Fruit fly (Drosophila melanogaster) whole organism, prepupa: ENCODE results near the gene Mps1.

ENCODE experiments used
- Blimp-1 ChIP-seq: fragments of 200-800 bp; sonication (Bioruptor generic); optimal IDR thresholded peaks from 3 replicates; lab custom pipeline; 2017; ENCODE audit warnings: missing biosample characterization, missing genetic modification characterization, mild to moderate bottlenecking, moderate library complexity, missing genetic modification reagents
- CG10669 ChIP-seq: fragments of 200-800 bp; sonication (Bioruptor generic); optimal IDR thresholded peaks from 3 replicates; lab custom pipeline; 2018; ENCODE audit warnings: missing biosample characterization, mild to moderate bottlenecking, missing genetic modification characterization, moderate library complexity
- CG11294 ChIP-seq: fragments of 200-800 bp; sonication (Bioruptor generic); IDR thresholded peaks from 2 replicates; pipeline ENCODE4 v1.3.6; 2022; ENCODE audit warnings: missing biosample characterization, missing genetic modification characterization
- CG11762 ChIP-seq: fragments of 200-800 bp; sonication (Bioruptor generic); optimal IDR thresholded peaks from 3 replicates; lab custom pipeline; 2016; ENCODE audit warnings: missing biosample characterization, missing genetic modification characterization; ENCODE audit not compliant: insufficient read depth
- CG11902 ChIP-seq: fragments of 200-800 bp; sonication (Bioruptor generic); optimal IDR thresholded peaks from 3 replicates; lab custom pipeline; 2016; ENCODE audit warnings: missing biosample characterization, missing genetic modification characterization
- CG1621 ChIP-seq: fragments of 200-800 bp; sonication (Bioruptor generic); optimal IDR thresholded peaks from 3 replicates; lab custom pipeline; 2018; ENCODE audit warnings: missing biosample characterization, mild to moderate bottlenecking, missing genetic modification characterization
- CG16779 ChIP-seq: fragments of 200-800 bp; sonication (Bioruptor generic); optimal IDR thresholded peaks from 3 replicates; lab custom pipeline; 2017; ENCODE audit warnings: missing biosample characterization, mild to moderate bottlenecking, missing genetic modification characterization
- CG3032 ChIP-seq: fragments of 200-800 bp; optimal IDR thresholded peaks from 2 replicates; lab custom pipeline; 2019; ENCODE audit warnings: missing biosample characterization, mild to moderate bottlenecking, missing genetic modification characterization, moderate library complexity
- CG32006 ChIP-seq: fragments of 200-800 bp; sonication (Bioruptor generic); optimal IDR thresholded peaks from 3 replicates; lab custom pipeline; 2017; ENCODE audit warnings: missing biosample characterization, mild to moderate bottlenecking, missing genetic modification characterization
- CG34406 ChIP-seq: fragments of 200-800 bp; sonication (Bioruptor generic); optimal IDR thresholded peaks from 3 replicates; lab custom pipeline; 2016; ENCODE audit warnings: missing biosample characterization, missing genetic modification characterization
- CG3919 ChIP-seq: fragments of 200-800 bp; sonication (Bioruptor generic); optimal IDR thresholded peaks from 3 replicates; lab custom pipeline; 2016; ENCODE audit warnings: missing biosample characterization, missing genetic modification characterization
- CG6163 ChIP-seq: fragments of 200-800 bp; sonication (Bioruptor generic); IDR thresholded peaks from 3 replicates; pipeline ENCODE4 v1.3.6; 2022; ENCODE audit warnings: missing biosample characterization, missing genetic modification characterization
- CG6276 ChIP-seq: fragments of 200-800 bp; sonication (Bioruptor generic); optimal IDR thresholded peaks from 2 replicates; lab custom pipeline; 2017; ENCODE audit warnings: missing biosample characterization, mild to moderate bottlenecking, missing genetic modification characterization
- CG6792 ChIP-seq: fragments of 200-800 bp; sonication (Bioruptor generic); optimal IDR thresholded peaks from 3 replicates; lab custom pipeline; 2016; ENCODE audit warnings: missing biosample characterization, missing genetic modification characterization
- CG6808 ChIP-seq: fragments of 200-800 bp; sonication (Bioruptor generic); optimal IDR thresholded peaks from 3 replicates; lab custom pipeline; 2017; ENCODE audit warnings: missing biosample characterization, missing genetic modification characterization, mild to moderate bottlenecking, moderate library complexity, missing genetic modification reagents
- CG6854 ChIP-seq: fragments of 200-800 bp; sonication (Bioruptor generic); optimal IDR thresholded peaks from 2 replicates; lab custom pipeline; 2017; ENCODE audit warnings: missing biosample characterization, mild to moderate bottlenecking, missing genetic modification characterization
- CG7368 ChIP-seq: fragments of 200-800 bp; sonication (Bioruptor generic); optimal IDR thresholded peaks from 3 replicates; lab custom pipeline; 2016; ENCODE audit warnings: missing biosample characterization, missing genetic modification characterization
- CG8319 ChIP-seq: fragments of 200-800 bp; sonication (Bioruptor generic); optimal IDR thresholded peaks from 3 replicates; lab custom pipeline; 2016; ENCODE audit warnings: missing biosample characterization, missing genetic modification characterization
- CG8632 ChIP-seq: fragments of 200-800 bp; sonication (Bioruptor generic); optimal IDR thresholded peaks from 3 replicates; lab custom pipeline; 2016; ENCODE audit warnings: missing biosample characterization, missing genetic modification characterization
- CG9139 ChIP-seq: fragments of 200-800 bp; sonication (Bioruptor generic); optimal IDR thresholded peaks from 3 replicates; lab custom pipeline; 2017; ENCODE audit warnings: missing biosample characterization, mild to moderate bottlenecking, missing genetic modification characterization
- Eip75B ChIP-seq: fragments of 200-800 bp; sonication (Bioruptor generic); optimal IDR thresholded peaks from 3 replicates; lab custom pipeline; 2016; ENCODE audit warnings: missing biosample characterization, missing genetic modification characterization
- Eip78C ChIP-seq: fragments of 200-800 bp; sonication (Bioruptor generic); peaks from one replicate; lab custom pipeline; 2016; ENCODE audit warnings: missing biosample characterization, missing genetic modification characterization
- Ets96B ChIP-seq: fragments of 200-800 bp; optimal IDR thresholded peaks from 2 replicates; lab custom pipeline; 2019; ENCODE audit warnings: missing biosample characterization, mild to moderate bottlenecking, missing genetic modification characterization, moderate library complexity
- Hr38 ChIP-seq: sonication (Bioruptor generic); optimal IDR thresholded peaks from 2 replicates; lab custom pipeline; 2016; ENCODE audit warnings: missing biosample characterization, missing genetic modification characterization
- Hr39 ChIP-seq: fragments of 200-800 bp; sonication (Bioruptor generic); optimal IDR thresholded peaks from 2 replicates; lab custom pipeline; 2016; ENCODE audit warnings: missing biosample characterization, missing genetic modification characterization
- Hr4 ChIP-seq: fragments of 200-800 bp; sonication (Bioruptor generic); optimal IDR thresholded peaks from 3 replicates; lab custom pipeline; 2016; ENCODE audit warnings: missing biosample characterization, missing genetic modification characterization
- Lpt ChIP-seq: fragments of 200-800 bp; sonication (Bioruptor generic); optimal IDR thresholded peaks from 3 replicates; lab custom pipeline; 2016; ENCODE audit warnings: missing biosample characterization, missing genetic modification characterization
- Met ChIP-seq: fragments of 200-800 bp; sonication (Bioruptor generic); optimal IDR thresholded peaks from 3 replicates; lab custom pipeline; 2016; ENCODE audit warnings: missing biosample characterization, missing genetic modification characterization
- OdsH ChIP-seq: fragments of 200-800 bp; sonication (Bioruptor generic); optimal IDR thresholded peaks from 3 replicates; lab custom pipeline; 2016; ENCODE audit warnings: missing biosample characterization, missing genetic modification characterization
- Sox102F ChIP-seq: fragments of 200-800 bp; sonication (Bioruptor generic); optimal IDR thresholded peaks from 2 replicates; lab custom pipeline; 2016; ENCODE audit warnings: missing biosample characterization, mild to moderate bottlenecking, missing genetic modification characterization
- Sox15 ChIP-seq: fragments of 200-800 bp; sonication (Bioruptor generic); optimal IDR thresholded peaks from 3 replicates; lab custom pipeline; 2016; ENCODE audit warnings: missing biosample characterization, missing genetic modification characterization
- achi ChIP-seq: fragments of 200-800 bp; sonication (Bioruptor generic); optimal IDR thresholded peaks from 3 replicates; lab custom pipeline; 2016; ENCODE audit warnings: missing biosample characterization, missing genetic modification characterization
- acj6 ChIP-seq: fragments of 200-800 bp; sonication (Bioruptor generic); optimal IDR thresholded peaks from 3 replicates; lab custom pipeline; 2016; ENCODE audit warnings: missing biosample characterization, missing genetic modification characterization
- cyc ChIP-seq: fragments of 200-800 bp; sonication (Bioruptor generic); optimal IDR thresholded peaks from 3 replicates; lab custom pipeline; 2016; ENCODE audit warnings: missing biosample characterization, missing genetic modification characterization
- dsx ChIP-seq: fragments of 200-800 bp; optimal IDR thresholded peaks from 3 replicates; lab custom pipeline; 2019; ENCODE audit warnings: missing biosample characterization, mild to moderate bottlenecking, missing genetic modification characterization, moderate library complexity; ENCODE audit not compliant: poor library complexity, severe bottlenecking
- eg ChIP-seq: fragments of 200-800 bp; sonication (Bioruptor generic); IDR thresholded peaks from 3 replicates; pipeline ENCODE4 v1.3.6; 2022; ENCODE audit warnings: missing biosample characterization, missing genetic modification characterization
- esn ChIP-seq: fragments of 200-800 bp; sonication (Bioruptor generic); optimal IDR thresholded peaks from 2 replicates; lab custom pipeline; 2016; ENCODE audit warnings: missing biosample characterization, mild to moderate bottlenecking, missing genetic modification characterization, moderate library complexity
- fd59A ChIP-seq: fragments of 200-800 bp; sonication (Bioruptor generic); optimal IDR thresholded peaks from 2 replicates; lab custom pipeline; 2017; ENCODE audit warnings: missing biosample characterization, mild to moderate bottlenecking, missing genetic modification characterization, missing genetic modification reagents
- fd85E ChIP-seq: fragments of 200-800 bp; sonication (Bioruptor generic); optimal IDR thresholded peaks from 3 replicates; lab custom pipeline; 2016; ENCODE audit warnings: missing biosample characterization, missing genetic modification characterization
- fkh ChIP-seq: fragments of 200-800 bp; sonication (Bioruptor generic); optimal IDR thresholded peaks from 3 replicates; lab custom pipeline; 2017; ENCODE audit warnings: missing biosample characterization, mild to moderate bottlenecking, missing genetic modification characterization, moderate library complexity
- net ChIP-seq: fragments of 200-800 bp; sonication (Bioruptor generic); optimal IDR thresholded peaks from 3 replicates; lab custom pipeline; 2016; ENCODE audit warnings: missing biosample characterization, missing genetic modification characterization
- pdm3 ChIP-seq: fragments of 200-800 bp; sonication (Bioruptor generic); optimal IDR thresholded peaks from 3 replicates; lab custom pipeline; 2016; ENCODE audit warnings: missing biosample characterization, missing genetic modification characterization
- salr ChIP-seq, 2 experiments: fragments of 200-800 bp; sonication (Bioruptor generic); optimal IDR thresholded peaks; 3 replicates each; lab custom pipeline; 2016 to 2018; ENCODE audit warnings: missing biosample characterization in 2 of 2, missing genetic modification characterization in 2 of 2, mild to moderate bottlenecking in 1 of 2
- spab ChIP-seq: fragments of 200-800 bp; sonication (Bioruptor generic); optimal IDR thresholded peaks from 2 replicates; lab custom pipeline; 2017; ENCODE audit warnings: missing biosample characterization, mild to moderate bottlenecking, missing genetic modification characterization, missing genetic modification reagents
- ss ChIP-seq, 2 experiments: fragments of 200-800 bp; sonication (Bioruptor generic); optimal IDR thresholded peaks; 2 replicates in 1 of 2; 3 replicates in 1 of 2; lab custom pipeline; 2017 to 2018; ENCODE audit warnings: mild to moderate bottlenecking in 2 of 2, missing biosample characterization in 2 of 2, missing genetic modification characterization in 2 of 2, moderate library complexity in 1 of 2
- svp ChIP-seq: fragments of 200-800 bp; sonication (Bioruptor generic); peaks from one replicate; lab custom pipeline; 2016; ENCODE audit warnings: missing biosample characterization, missing genetic modification characterization
- vri ChIP-seq: fragments of 200-800 bp; sonication (Bioruptor generic); optimal IDR thresholded peaks from 3 replicates; lab custom pipeline; 2016; ENCODE audit warnings: missing biosample characterization, mild to moderate bottlenecking, missing genetic modification characterization

Gene Mps1

dm6 chr3R:17700488-17701130, 29.5 kb downstream of the Mps1 start (continued):
- TF ChIP-seq Blimp-1 (GFP tag; lab: Kevin White, UChicago) (peak; percentile 95), Hr39 (peak; percentile 86), CG16779 (peak; percentile 97), salr (GFP tag; optimal IDR thresholded peaks at IDR 0.05; lab: Kevin White, UChicago) (peak; percentile 86 to 93), CG6163 (peak; percentile 97), CG10669 (GFP tag; lab: Kevin White, UChicago) (peak; percentile 97), CG32006 (GFP tag; lab: Kevin White, UChicago) (peak; percentile 99), esn (GFP tag; lab: Kevin White, UChicago) (peak; percentile 98), net (GFP tag; lab: Kevin White, UChicago) (peak; percentile 96), CG3919 (peak; percentile 96), OdsH (GFP tag; lab: Kevin White, UChicago) (peak; percentile 99), CG8632 (GFP tag; lab: Kevin White, UChicago) (peak; percentile 99), CG6792 (GFP tag; lab: Kevin White, UChicago) (peak; percentile 98), dsx (GFP tag; lab: Kevin White, UChicago) (peak; percentile 98), CG3032 (tag; lab: Kevin White, UChicago) (peak; percentile 99), ss (GFP tag; optimal IDR thresholded peaks at IDR 0.05; lab: Kevin White, UChicago) (peak; percentile 97 to 98), Ets96B (tag; lab: Kevin White, UChicago) (peak; percentile 99), CG7368 (GFP tag; lab: Kevin White, UChicago) (peak; percentile 92), pdm3 (GFP tag; lab: Kevin White, UChicago) (peak; percentile 92), cyc (GFP tag; lab: Kevin White, UChicago) (peak; percentile 88), Sox15 (GFP tag; lab: Kevin White, UChicago) (peak; percentile 96), Sox102F (GFP tag; lab: Kevin White, UChicago) (peak; percentile 93), CG34406 (peak; percentile 99), svp (GFP tag; lab: Kevin White, UChicago) (peak; percentile 93), fd85E (GFP tag; lab: Kevin White, UChicago) (peak; percentile 76), CG1621 (peak; percentile 83), CG9139 (GFP tag; lab: Kevin White, UChicago) (peak; percentile 97), Eip75B (GFP tag; lab: Kevin White, UChicago) (peak; percentile 91), Eip78C (peak; percentile 98), CG6854 (peak; percentile 83), acj6 (peak; percentile 98), spab (GFP tag; lab: Kevin White, UChicago) (peak; percentile 97), CG11294 (peak; percentile 98), CG11762 (GFP tag; lab: Kevin White, UChicago) (peak; percentile 96), eg (peak; percentile 98), Hr38 (GFP tag; lab: Kevin White, UChicago) (no peak), CG11902 (GFP tag; lab: Kevin White, UChicago) (peak; percentile 95), fd59A (GFP tag; lab: Kevin White, UChicago) (peak; percentile 91), Met (GFP tag; lab: Kevin White, UChicago) (peak; percentile 94), fkh (GFP tag; lab: Kevin White, UChicago) (peak; percentile 82)

DNA sequence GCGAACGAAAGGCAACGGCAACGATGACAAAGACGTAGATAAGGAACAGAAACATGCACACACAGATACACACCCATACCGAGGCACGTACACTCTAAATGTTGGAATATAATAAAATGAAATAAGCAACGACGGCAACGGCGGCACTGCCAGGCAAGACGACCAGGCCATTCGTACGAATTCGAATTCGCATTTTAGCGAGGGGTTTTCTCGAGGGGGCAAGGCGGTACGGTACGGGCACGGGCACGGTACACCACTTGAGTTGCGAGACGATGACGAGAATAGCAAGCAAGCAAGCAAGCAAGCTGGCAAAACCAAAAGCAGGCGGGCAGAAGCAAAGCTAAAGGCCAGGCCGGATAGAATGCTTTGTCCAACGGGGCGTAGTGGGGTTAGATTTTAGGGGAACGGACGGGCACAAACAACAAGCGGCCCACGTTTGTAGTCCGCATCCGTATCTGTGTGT, 30.1 kb downstream of the Mps1 start:
- TF ChIP-seq CG11902 (GFP tag; lab: Kevin White, UChicago), result no peak
- no peak for TF ChIP-seq CG10669 (GFP tag; lab: Kevin White, UChicago)
- peak; percentile 76 for TF ChIP-seq Eip78C
- no peak for TF ChIP-seq fd85E (GFP tag; lab: Kevin White, UChicago)
- TF ChIP-seq Lpt (GFP tag; lab: Kevin White, UChicago), result peak; percentile 53
- no peak for TF ChIP-seq Met (GFP tag; lab: Kevin White, UChicago)
- TF ChIP-seq Eip75B (GFP tag; lab: Kevin White, UChicago), result no peak
- TF ChIP-seq esn (GFP tag; lab: Kevin White, UChicago), result no peak
- no peak for TF ChIP-seq acj6
- TF ChIP-seq CG3919, result peak; percentile 2
- no peak for TF ChIP-seq achi (GFP tag; lab: Kevin White, UChicago)
- 0 out of 2 replicates have a peak, but pooled peaks have one; percentile 31 for TF ChIP-seq CG11294
- no peak for TF ChIP-seq spab (GFP tag; lab: Kevin White, UChicago)
- TF ChIP-seq vri (GFP tag; lab: Kevin White, UChicago), result peak; percentile 60
- TF ChIP-seq CG6792 (GFP tag; lab: Kevin White, UChicago), result peak; percentile 6
- TF ChIP-seq CG6854, result peak; percentile 71
- no peak for TF ChIP-seq CG16779
- TF ChIP-seq dsx (GFP tag; lab: Kevin White, UChicago), result peak; percentile 40
- TF ChIP-seq CG8319 (GFP tag; lab: Kevin White, UChicago), result no peak
- TF ChIP-seq pdm3 (GFP tag; lab: Kevin White, UChicago), result no peak
- TF ChIP-seq CG34406, result peak; percentile 11
- TF ChIP-seq CG6276, result no peak
- peak; percentile 5 for TF ChIP-seq Hr4 (GFP tag; lab: Kevin White, UChicago)
- TF ChIP-seq CG6808 (GFP tag; lab: Kevin White, UChicago), result peak; percentile 5
